Fruit fly (Drosophila melanogaster): ENCODE data around the gene CG5131.

DNA sequence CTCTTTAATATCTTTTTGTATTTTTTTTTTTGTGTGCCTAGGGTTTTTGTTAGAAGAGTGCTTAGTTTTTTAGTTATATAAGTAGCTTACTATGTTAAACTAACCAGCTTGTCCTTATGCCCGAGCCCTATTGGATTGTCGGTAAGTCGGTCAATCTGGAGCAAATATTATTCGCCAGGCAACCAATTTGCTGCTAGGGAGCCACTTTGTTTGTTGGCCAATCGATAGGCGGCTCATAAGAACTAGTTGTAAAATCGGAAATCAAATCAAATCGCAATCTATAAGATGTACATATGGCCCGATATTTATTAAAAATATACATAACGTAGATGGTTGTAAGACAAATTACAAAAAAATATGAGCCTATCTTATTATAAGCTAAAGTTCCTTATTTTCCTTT, 44.7 kb downstream of the CG5131 start, which contains the start of gene CG15144:
- TF ChIP-seq CG4282 (GFP tag; optimal IDR thresholded peaks at IDR 0.05), result no peak
- TF ChIP-seq CG13775 (GFP tag; optimal IDR thresholded peaks at IDR 0.05), result no peak
- TF ChIP-seq Chrac-16 (GFP tag; optimal IDR thresholded peaks at IDR 0.05), result no peak
